Fruit fly (Drosophila melanogaster): Measurements from ENCODE around the gene Eogt.

Eogt gene

DNA sequence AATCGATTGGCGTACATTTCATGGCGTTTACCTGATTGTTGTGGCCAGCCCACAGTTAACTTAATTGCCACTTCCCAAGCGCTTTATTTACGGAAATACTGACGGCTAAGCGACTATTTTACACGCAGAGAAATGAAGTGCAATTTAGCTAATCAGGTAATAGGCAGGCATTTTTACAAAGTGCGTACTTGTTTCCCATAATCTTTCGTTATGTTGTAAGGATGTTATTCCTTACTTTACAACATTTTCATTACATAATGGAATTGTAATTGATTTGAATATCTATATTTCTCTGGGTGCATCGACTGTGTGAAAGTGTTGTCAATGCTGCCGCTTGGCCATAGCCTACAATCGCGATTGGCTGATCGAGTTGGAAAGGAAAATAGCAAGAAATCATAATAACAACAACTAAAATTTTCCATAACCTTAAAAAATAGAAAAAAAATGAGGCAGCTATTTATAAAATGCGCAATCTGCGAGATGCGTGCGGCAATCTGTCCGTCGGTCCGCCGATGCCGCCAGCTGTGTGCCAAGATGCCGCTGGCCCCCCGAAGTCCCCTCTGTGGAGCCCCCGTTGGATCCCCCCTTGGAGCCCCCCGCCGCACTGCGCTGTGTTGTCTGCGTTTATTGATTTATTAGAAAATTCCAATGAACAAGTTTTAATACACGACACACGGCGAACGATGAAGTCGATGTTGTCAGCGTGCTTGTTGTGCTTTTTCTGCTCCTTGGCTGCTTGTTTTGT lies 45.7 kb downstream of the Eogt start (continued):
- peak; percentile 34 for TF ChIP-seq CG12155 (GFP tag; optimal IDR thresholded peaks at IDR 0.05)
- no peak for TF ChIP-seq bowl (GFP tag; IDR thresholded peaks at IDR 0.05)
- no peak for TF ChIP-seq cad (GFP tag; optimal IDR thresholded peaks at IDR 0.05)
- no peak for TF ChIP-seq CG30431 (GFP tag; optimal IDR thresholded peaks at IDR 0.05)
- no peak for TF ChIP-seq mld (GFP tag; IDR thresholded peaks at IDR 0.05; ENCODE audit: partially characterized antibody)
- no peak for TF ChIP-seq p53 (GFP tag; optimal IDR thresholded peaks at IDR 0.05)
- peak; percentile 81 for TF ChIP-seq CG11504 (tag; optimal IDR thresholded peaks at IDR 0.05)
- TF ChIP-seq Dip2 (GFP tag; IDR thresholded peaks at IDR 0.05), result no peak
- TF ChIP-seq CG12942 (GFP tag; optimal IDR thresholded peaks at IDR 0.05), result peak; percentile 52
- TF ChIP-seq nerfin-2 (GFP tag; IDR thresholded peaks at IDR 0.05; ENCODE audit: partially characterized antibody), result no peak
- no peak for TF ChIP-seq schlank (tag; optimal IDR thresholded peaks at IDR 0.05)
- no peak for TF ChIP-seq Vsx1 (GFP tag; optimal IDR thresholded peaks at IDR 0.05)
- peak; percentile 57 for TF ChIP-seq ranshi (GFP tag; IDR thresholded peaks at IDR 0.05)
- no peak for TF ChIP-seq CG30020 (tag; optimal IDR thresholded peaks at IDR 0.05)
- TF ChIP-seq zfh1 (GFP tag; IDR thresholded peaks at IDR 0.05), result no peak
- no peak for TF ChIP-seq gce (GFP tag; IDR thresholded peaks at IDR 0.05)
- TF ChIP-seq danr (GFP tag; IDR thresholded peaks at IDR 0.05), result peak; percentile 13; the same call in 1 of the 2 replicates
- TF ChIP-seq amos (GFP tag; IDR thresholded peaks at IDR 0.05; ENCODE audit: partially characterized antibody), result no peak
- TF ChIP-seq esg (GFP tag; conservative IDR thresholded peaks at IDR 0.05), result peak; percentile 42
- TF ChIP-seq CG10321 (GFP tag; IDR thresholded peaks at IDR 0.05), result no peak
- no peak for TF ChIP-seq CG34224 (GFP tag; IDR thresholded peaks at IDR 0.05; ENCODE audit: partially characterized antibody)
- no peak for TF ChIP-seq CG42726 (GFP tag; IDR thresholded peaks at IDR 0.05; ENCODE audit: partially characterized antibody)
- no peak for TF ChIP-seq CG31224 (GFP tag; IDR thresholded peaks at IDR 0.05)
- TF ChIP-seq CG11723 (GFP tag; optimal IDR thresholded peaks at IDR 0.05), result no peak
- peak; percentile 33 for TF ChIP-seq org-1 (GFP tag; optimal IDR thresholded peaks at IDR 0.05)
- TF ChIP-seq sisA (GFP tag; IDR thresholded peaks at IDR 0.05), result peak; percentile 68
- TF ChIP-seq Camta (GFP tag; optimal IDR thresholded peaks at IDR 0.05), result peak; percentile 19
- no peak for TF ChIP-seq CG3726 (GFP tag; IDR thresholded peaks at IDR 0.05)
- TF ChIP-seq Oli (tag; optimal IDR thresholded peaks at IDR 0.05), result peak; percentile 63
- TF ChIP-seq oc (tag; optimal IDR thresholded peaks at IDR 0.05), result peak; percentile 4
- no peak for TF ChIP-seq Scr (GFP tag; IDR thresholded peaks at IDR 0.05; ENCODE audit: partially characterized antibody)
- TF ChIP-seq CG10431 (GFP tag; optimal IDR thresholded peaks at IDR 0.05), result no peak
- no peak for TF ChIP-seq CG6791 (GFP tag; IDR thresholded peaks at IDR 0.05; ENCODE audit: partially characterized antibody)
- TF ChIP-seq Xbp1 (GFP tag; optimal IDR thresholded peaks at IDR 0.05), result peak; percentile 69
- no peak for TF ChIP-seq CG1832 (GFP tag; optimal IDR thresholded peaks at IDR 0.05)
- peak; percentile 65 for TF ChIP-seq dysf (GFP tag; IDR thresholded peaks at IDR 0.05)
- no peak for TF ChIP-seq CG7963 (GFP tag; IDR thresholded peaks at IDR 0.05; ENCODE audit: partially characterized antibody)
- peak; percentile 62 for TF ChIP-seq lab (GFP tag; optimal IDR thresholded peaks at IDR 0.05)
- no peak for TF ChIP-seq CG7357 (GFP tag; IDR thresholded peaks at IDR 0.05)
- TF ChIP-seq luna (GFP tag; optimal IDR thresholded peaks at IDR 0.05), result no peak
- TF ChIP-seq CG16863 (GFP tag; optimal IDR thresholded peaks at IDR 0.05), result peak; percentile 47
- TF ChIP-seq gfzf (GFP tag; optimal IDR thresholded peaks at IDR 0.05), result no peak
- TF ChIP-seq Mrtf (GFP tag; IDR thresholded peaks at IDR 0.05), result no peak
- peak; percentile 59 for TF ChIP-seq Asciz (GFP tag; optimal IDR thresholded peaks at IDR 0.05)
- no peak for TF ChIP-seq kni (GFP tag; optimal IDR thresholded peaks at IDR 0.05)
- no peak for TF ChIP-seq crp (GFP tag; optimal IDR thresholded peaks at IDR 0.05)
- no peak for TF ChIP-seq CG3838 (GFP tag; optimal IDR thresholded peaks at IDR 0.05)
- TF ChIP-seq CG2889 (GFP tag; IDR thresholded peaks at IDR 0.05), result no peak
- peak; percentile 17 for TF ChIP-seq Dad (GFP tag; optimal IDR thresholded peaks at IDR 0.05)

Data from whole organism, embryonic.